Fruit fly (Drosophila melanogaster): Measurements from ENCODE around the gene CG5167.
A peak's percentile ranks its signal among the peaks of the same experiment; 100 is the strongest.

Gene CG5167

dm6 chr3R:12376828-12377227 is 29.5 kb upstream of the CG5167 start, which contains the start of gene GstD6:
TSS of gene GstD6 (plus strand) at chr3R:12377128.
- no peak for TF ChIP-seq tgo (GFP tag; IDR thresholded peaks at IDR 0.05)
- no peak for TF ChIP-seq fu2 (GFP tag; optimal IDR thresholded peaks at IDR 0.05)
- no peak for TF ChIP-seq gce (GFP tag; IDR thresholded peaks at IDR 0.05)
- TF ChIP-seq CG10366 (GFP tag; IDR thresholded peaks at IDR 0.05), result no peak
- no peak for TF ChIP-seq prd (optimal IDR thresholded peaks at IDR 0.05)
- TF ChIP-seq prd (GFP tag; IDR thresholded peaks at IDR 0.05), result no peak
- no peak for TF ChIP-seq CG34376 (GFP tag; optimal IDR thresholded peaks at IDR 0.05)
- no peak for TF ChIP-seq CG4282 (GFP tag; optimal IDR thresholded peaks at IDR 0.05)
- TF ChIP-seq CG8388 (GFP tag; optimal IDR thresholded peaks at IDR 0.05), result no peak
- TF ChIP-seq Taf1 (GFP tag; IDR thresholded peaks at IDR 0.05), result no peak
- no peak for TF ChIP-seq CG7556 (GFP tag; optimal IDR thresholded peaks at IDR 0.05)
- TF ChIP-seq CG18619 (GFP tag; optimal IDR thresholded peaks at IDR 0.05), result no peak
- TF ChIP-seq Hr51 (GFP tag; optimal IDR thresholded peaks at IDR 0.05), result no peak
- TF ChIP-seq CG4360 (GFP tag; IDR thresholded peaks at IDR 0.05), result no peak
- no peak for TF ChIP-seq ttk (GFP tag; IDR thresholded peaks at IDR 0.05)
- TF ChIP-seq CG18764 (GFP tag; optimal IDR thresholded peaks at IDR 0.05), result no peak
- TF ChIP-seq zen2 (GFP tag; IDR thresholded peaks at IDR 0.05; ENCODE audit: partially characterized antibody), result no peak
- TF ChIP-seq Bdp1 (GFP tag; optimal IDR thresholded peaks at IDR 0.05), result no peak
- no peak for TF ChIP-seq CG3407 (GFP tag; optimal IDR thresholded peaks at IDR 0.05)

dm6 chr3R:12378200-12378599 is 28.1 kb upstream of the CG5167 start, which contains the start of gene GstD7:
TSS of gene GstD7 (plus strand) at chr3R:12378500.
- TF ChIP-seq gce (GFP tag; IDR thresholded peaks at IDR 0.05), result no peak
- no peak for TF ChIP-seq CG17612 (GFP tag; IDR thresholded peaks at IDR 0.05)
- no peak for TF ChIP-seq ftz-f1 (GFP tag; optimal IDR thresholded peaks at IDR 0.05)
- TF ChIP-seq yki (optimal IDR thresholded peaks at IDR 0.05), result no peak
- no peak for TF ChIP-seq CG2129 (GFP tag; IDR thresholded peaks at IDR 0.05; ENCODE audit: partially characterized antibody)
- no peak for TF ChIP-seq D19B (GFP tag; optimal IDR thresholded peaks at IDR 0.05)
- no peak for TF ChIP-seq tio (GFP tag; optimal IDR thresholded peaks at IDR 0.05)
- TF ChIP-seq Ada2b (GFP tag; IDR thresholded peaks at IDR 0.05), result no peak
- no peak for TF ChIP-seq unpg (GFP tag; optimal IDR thresholded peaks at IDR 0.05)
- TF ChIP-seq fd96Cb (tag; optimal IDR thresholded peaks at IDR 0.05), result no peak
- no peak for TF ChIP-seq ase (GFP tag; IDR thresholded peaks at IDR 0.05)
- no peak for TF ChIP-seq wek (GFP tag; optimal IDR thresholded peaks at IDR 0.05)
- TF ChIP-seq da (GFP tag; optimal IDR thresholded peaks at IDR 0.05), result no peak
- no peak for TF ChIP-seq HmgD (GFP tag; optimal IDR thresholded peaks at IDR 0.05)
- no peak for TF ChIP-seq CG2889 (GFP tag; IDR thresholded peaks at IDR 0.05)
- TF ChIP-seq CG9876 (GFP tag; optimal IDR thresholded peaks at IDR 0.05), result no peak
- no peak for TF ChIP-seq CG3838 (GFP tag; optimal IDR thresholded peaks at IDR 0.05)
- TF ChIP-seq vfl (GFP tag; optimal IDR thresholded peaks at IDR 0.05), result no peak
- TF ChIP-seq CG2678 (tag; optimal IDR thresholded peaks at IDR 0.05), result no peak
- no peak for TF ChIP-seq B-H1 (GFP tag; IDR thresholded peaks at IDR 0.05)

dm6 chr3R:12379249-12379648 is 27.1 kb upstream of the CG5167 start:
- TF ChIP-seq CG6683 (GFP tag; optimal IDR thresholded peaks at IDR 0.05) (no peak), dysf (GFP tag; IDR thresholded peaks at IDR 0.05) (no peak), mirr (GFP tag; optimal IDR thresholded peaks at IDR 0.05) (peak; percentile 50), CG11504 (tag; optimal IDR thresholded peaks at IDR 0.05) (no peak), Awh (GFP tag; IDR thresholded peaks at IDR 0.05) (no peak), tll (GFP tag; optimal IDR thresholded peaks at IDR 0.05) (no peak), CG4854 (GFP tag; optimal IDR thresholded peaks at IDR 0.05) (no peak), nom (GFP tag; optimal IDR thresholded peaks at IDR 0.05) (no peak), org-1 (GFP tag; optimal IDR thresholded peaks at IDR 0.05) (no peak), CG31224 (GFP tag; IDR thresholded peaks at IDR 0.05) (no peak), fd96Cb (tag; optimal IDR thresholded peaks at IDR 0.05) (no peak), fru (optimal IDR thresholded peaks at IDR 0.05) (no peak), sd (tag; optimal IDR thresholded peaks at IDR 0.05) (no peak), lilli (GFP tag; optimal IDR thresholded peaks at IDR 0.05) (no peak), CG13894 (tag; optimal IDR thresholded peaks at IDR 0.05) (no peak), ssp (GFP tag; IDR thresholded peaks at IDR 0.05) (no peak)

All from whole organism, embryonic.